Fruit fly (Drosophila melanogaster) S2 (cell line): ENCODE results near the gene CG42446.

ENCODE experiments used
- CG8478 ChIP-seq: fragments of >200 bp; optimal IDR thresholded peaks from 2 replicates; lab custom pipeline; 2018
- CTCF ChIP-seq, 2 experiments: fragments of >200 bp; optimal IDR thresholded peaks; 2 replicates each; lab custom pipeline; 2018

Gene CG42446

DNA sequence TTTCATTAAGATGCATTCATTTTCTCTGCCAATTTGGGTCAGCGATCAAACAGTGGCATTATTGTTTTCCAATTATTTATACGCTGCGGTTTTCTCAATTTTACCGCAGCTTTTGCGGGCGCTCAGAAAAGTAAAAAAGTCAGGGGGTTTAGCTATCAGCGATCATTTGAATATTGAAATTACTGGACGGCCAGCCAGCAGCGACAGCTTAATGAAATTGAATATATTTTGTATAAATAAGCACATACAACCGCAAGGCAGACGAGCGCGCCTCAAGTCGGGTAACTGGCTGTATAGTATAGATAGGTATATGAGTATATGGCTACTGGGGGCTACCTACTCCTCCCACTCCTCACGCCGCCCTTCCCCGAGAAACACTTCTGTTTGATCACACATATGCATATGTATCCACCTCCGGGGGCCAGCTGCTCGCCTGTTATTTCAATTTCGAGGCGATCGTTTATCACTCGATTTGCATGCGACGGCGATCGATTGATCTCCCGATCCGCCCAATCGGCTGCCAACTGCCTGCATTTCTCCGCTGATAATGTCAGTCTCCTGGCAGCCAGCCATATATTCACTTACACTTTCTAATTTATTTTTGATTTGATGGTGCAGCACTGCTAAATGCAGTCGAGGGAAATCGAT lies 3.6 kb downstream of the CG42446 start:
- TF ChIP-seq CTCF (optimal IDR thresholded peaks at IDR 0.05; lab: Kevin White, UChicago) (no peak), CG8478 (lab: Kevin White, UChicago) (no peak)

DNA sequence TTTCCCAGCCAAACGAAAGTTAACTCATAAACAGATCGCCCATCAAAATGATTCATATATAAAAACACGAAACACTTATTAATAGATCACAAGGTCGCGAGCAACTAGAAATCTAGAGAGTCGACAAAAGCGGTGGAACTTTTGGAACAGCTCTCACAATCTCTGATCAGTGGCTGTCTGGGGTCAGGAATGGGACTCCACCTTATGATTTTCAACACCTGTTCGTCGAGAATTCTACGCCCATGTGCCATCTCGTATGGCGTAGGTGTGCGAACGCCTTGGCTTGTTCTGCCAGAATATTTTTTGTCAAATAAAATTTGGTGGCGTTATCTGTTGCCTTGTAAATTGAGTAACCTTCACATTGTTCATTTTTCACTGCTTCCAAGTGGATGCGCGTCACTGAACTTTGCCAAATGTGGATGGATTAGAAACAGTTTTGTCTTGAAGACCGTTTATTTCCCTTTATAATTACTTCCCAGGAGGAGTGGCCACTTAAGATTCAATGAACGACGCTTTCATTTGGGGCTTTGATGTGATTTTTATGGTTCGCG lies 4.4 kb downstream of the CG42446 start:
- TF ChIP-seq CTCF (optimal IDR thresholded peaks at IDR 0.05; lab: Kevin White, UChicago) (no peak), CG8478 (lab: Kevin White, UChicago) (no peak)

DNA sequence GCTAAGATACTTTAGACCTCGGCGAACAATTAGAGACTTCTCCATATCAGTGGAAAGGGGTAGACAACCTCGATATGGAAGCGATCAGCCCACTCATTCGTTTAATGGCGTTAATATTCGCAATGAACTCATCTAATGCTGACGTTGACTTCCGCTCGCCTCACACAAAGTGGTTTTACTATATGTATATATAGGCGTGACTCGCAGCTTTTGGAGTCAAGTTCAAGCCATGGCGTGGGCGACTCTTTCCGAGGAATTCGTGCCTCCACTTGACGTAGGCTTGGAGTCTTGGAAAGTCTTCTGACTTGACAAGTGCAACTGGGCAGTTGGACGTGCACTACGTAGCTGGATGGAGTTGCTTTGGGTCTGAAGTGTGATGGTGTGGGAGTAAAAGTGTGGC lies 6.2 kb downstream of the CG42446 start:
- TF ChIP-seq CTCF (optimal IDR thresholded peaks at IDR 0.05; lab: Kevin White, UChicago) (no peak), CG8478 (lab: Kevin White, UChicago) (no peak)

DNA sequence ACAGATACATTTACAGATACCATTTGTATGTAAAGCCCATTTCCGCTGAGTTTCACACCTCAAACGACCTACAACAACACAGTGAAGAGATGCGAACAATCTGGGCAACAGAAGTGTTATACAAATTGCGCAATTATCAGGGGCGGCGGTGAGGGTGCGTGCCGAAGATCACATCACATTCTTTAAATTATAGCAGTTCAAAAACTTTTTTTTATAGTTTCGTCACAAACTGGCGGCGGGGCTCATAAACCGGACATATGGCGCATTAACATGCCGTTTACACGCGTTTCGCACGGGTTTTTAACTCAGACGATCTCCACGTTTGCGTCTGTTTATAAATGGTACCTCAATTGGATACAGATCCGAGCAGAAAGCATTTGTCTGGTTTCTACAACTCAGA lies 6.7 kb downstream of the CG42446 start:
- TF ChIP-seq CG8478 (lab: Kevin White, UChicago) (no peak), CTCF (optimal IDR thresholded peaks at IDR 0.05; lab: Kevin White, UChicago) (no peak)

DNA sequence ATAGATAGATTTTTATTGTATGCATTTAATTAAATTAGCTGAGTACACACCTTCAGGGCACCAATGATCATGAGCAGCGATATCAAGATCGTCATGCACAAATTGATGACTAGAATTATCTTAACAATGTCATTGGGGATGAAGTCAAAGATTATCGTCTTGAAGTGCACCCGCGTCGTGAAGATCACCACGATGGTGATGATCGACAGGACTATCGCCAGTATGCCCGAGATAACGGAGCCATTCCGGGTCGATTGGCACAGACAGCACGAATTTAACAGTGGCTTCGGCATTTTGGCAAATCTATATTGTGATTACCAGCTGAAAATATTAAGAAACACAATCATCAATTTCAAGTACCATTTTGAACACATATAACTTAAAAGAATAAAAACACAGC lies 7.9 kb downstream of the CG42446 start:
- no peak for TF ChIP-seq CTCF (optimal IDR thresholded peaks at IDR 0.05; lab: Kevin White, UChicago)

DNA sequence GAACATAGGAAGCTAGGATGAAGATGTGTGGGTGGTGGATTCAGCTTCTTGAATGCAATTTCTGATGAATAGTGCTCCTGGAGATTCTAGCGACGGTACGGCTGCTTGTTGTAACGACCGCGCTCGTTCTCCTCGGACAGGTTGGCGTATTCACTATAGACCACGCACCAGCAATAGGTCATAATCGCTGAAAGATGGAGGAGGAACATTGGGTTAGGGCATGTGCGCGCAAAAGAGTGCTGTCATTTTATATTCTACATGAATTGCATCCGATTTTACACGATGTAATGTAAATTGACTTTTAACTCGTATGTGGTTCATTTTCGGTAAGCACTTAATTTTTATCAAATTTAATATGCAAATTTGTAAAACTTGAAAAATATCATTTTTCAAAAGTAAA lies 8.9 kb downstream of the CG42446 start:
- peak; percentile 83 to 87 for TF ChIP-seq CTCF (optimal IDR thresholded peaks at IDR 0.05; lab: Kevin White, UChicago)
- TF ChIP-seq CG8478 (lab: Kevin White, UChicago) = no peak

DNA sequence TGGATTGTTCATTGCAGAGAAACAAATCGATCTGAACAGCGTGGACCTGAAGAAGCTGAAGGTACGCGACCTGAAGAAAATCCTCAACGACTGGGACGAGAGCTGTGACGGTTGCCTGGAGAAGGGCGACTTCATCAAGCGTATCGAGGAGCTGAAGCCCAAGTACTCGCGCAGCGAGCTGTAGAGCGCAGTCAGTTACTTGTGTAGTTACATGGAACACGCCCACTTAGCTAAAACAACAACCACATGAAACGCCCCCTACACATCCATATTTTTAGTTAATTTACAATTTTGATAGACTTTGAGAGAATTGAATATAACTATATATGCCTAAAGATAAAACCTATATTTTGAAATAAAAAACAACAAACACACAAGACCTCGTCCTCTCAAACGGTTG lies 9.5 kb downstream of the CG42446 start:
- TF ChIP-seq CG8478 (lab: Kevin White, UChicago) (no peak), CTCF (optimal IDR thresholded peaks at IDR 0.05; lab: Kevin White, UChicago) (peak; percentile 25 to 57)

DNA sequence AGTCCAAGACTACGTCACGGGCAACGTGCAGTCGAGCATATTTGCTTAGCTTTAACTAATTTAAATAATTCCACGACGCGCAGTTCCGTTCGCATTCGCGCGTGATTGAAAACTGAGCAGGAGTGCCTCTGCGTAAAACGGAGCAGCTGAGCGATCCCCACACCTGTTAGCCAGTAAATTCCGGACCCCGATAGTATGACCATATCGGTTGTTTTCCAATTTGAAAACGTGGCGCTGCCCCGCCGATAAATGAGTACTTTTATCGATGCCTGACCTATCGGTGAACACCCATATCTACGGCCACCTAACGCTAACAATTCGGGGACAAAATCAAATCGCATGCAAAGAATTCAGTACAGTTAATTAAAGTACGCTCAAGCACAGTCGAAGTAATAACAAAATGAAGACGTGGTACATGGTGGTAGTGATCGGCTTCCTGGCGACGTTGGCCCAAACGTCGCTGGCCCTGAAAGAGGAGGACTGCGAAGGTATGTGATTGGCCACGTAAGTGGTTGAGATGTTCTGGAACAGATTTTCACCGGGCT lies 10.7 kb downstream of the CG42446 start, which contains the start of the genes CG14879 and Manf:
Gene CG14879, minus strand, starts transcription at position 116 of the 545 bp plus-strand sequence.
Gene Manf, plus strand, starts transcription at position 294 of the 545 bp plus-strand sequence.
- peak; percentile 24 to 38 for TF ChIP-seq CTCF (optimal IDR thresholded peaks at IDR 0.05; lab: Kevin White, UChicago)
- TF ChIP-seq CG8478 (lab: Kevin White, UChicago) = no peak

DNA sequence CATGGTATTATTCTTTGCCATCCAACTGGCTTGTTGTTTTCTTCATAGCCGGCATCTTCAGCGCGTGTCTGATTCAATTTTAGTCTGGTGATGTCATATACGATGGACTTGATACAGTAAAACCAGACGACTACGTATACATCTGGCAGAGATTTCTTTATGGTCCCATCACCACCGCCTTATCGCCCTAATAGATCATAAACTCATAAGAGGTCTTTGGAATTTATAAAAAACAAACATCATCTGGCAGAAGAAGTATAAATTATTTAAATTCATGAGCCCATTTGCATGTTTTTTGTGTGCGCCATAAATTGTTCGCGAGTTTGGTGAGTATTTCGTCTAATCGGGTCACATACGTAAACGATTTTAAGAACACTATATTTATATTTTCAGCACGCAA lies 11.6 kb downstream of the CG42446 start:
- TF ChIP-seq CG8478 (lab: Kevin White, UChicago) = no peak
- no peak for TF ChIP-seq CTCF (optimal IDR thresholded peaks at IDR 0.05; lab: Kevin White, UChicago)

DNA sequence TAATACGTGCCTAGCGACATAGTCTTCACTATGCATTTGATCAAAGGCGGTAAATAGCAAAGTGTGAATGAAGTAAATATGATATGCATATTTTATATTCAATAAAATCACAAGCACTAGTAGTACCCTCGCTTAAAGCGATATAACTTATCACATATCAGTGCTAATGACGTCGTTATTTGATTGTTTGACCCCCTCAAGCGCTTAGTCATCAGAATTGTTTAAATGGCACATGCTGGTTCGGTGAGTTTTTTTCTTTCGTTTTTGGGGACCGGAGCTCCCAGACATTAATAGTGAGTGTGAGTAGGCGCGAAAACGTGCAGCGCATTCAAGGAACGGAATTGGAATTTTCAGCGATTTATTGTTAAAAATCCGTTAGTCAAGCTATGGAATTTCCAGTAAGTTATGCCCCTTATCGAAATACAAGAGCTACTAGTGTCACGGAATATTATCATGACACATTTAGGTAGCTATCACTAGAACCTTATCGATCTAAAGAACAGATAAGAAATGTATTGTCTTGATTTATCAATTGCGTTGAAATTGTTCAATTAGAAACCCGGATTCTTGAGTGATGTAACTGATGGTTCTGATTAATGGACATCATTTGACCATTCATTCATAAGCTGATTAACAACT lies 12.2 kb downstream of the CG42446 start:
- no peak for TF ChIP-seq CTCF (optimal IDR thresholded peaks at IDR 0.05; lab: Kevin White, UChicago)
- TF ChIP-seq CG8478 (lab: Kevin White, UChicago) = no peak

DNA sequence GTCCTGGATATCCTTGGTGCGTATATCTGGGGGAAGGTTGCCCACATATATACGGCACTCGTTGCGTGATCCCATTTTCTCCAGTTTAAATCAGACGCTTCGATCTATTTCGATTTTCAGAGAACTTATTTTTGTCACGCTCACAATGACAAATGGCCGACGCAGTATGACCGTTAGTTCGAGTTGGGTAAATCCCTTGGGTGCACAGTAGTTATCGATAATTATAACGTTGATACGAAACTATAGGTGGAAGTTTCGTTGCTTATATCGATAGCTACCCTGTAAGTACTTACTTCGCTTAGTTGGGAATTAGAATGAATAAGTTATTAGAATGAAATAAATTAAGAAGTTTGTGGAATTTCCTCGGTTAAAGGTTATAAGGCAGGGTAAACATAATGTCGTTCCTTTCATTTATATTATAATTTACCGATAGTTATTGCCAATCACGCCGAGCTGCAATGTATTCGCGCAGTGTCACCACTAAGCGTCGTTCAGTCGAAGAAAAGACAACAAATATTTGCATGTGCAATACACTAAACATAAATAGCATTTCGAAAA lies 18.0 kb downstream of the CG42446 start, which contains the start of the genes SF2 and pad:
Gene SF2, minus strand, starts transcription at position 172 of the 558 bp plus-strand sequence.
Gene pad, plus strand, starts transcription at position 502 of the 558 bp plus-strand sequence.
- TF ChIP-seq CTCF (optimal IDR thresholded peaks at IDR 0.05; lab: Kevin White, UChicago) (no peak), CG8478 (lab: Kevin White, UChicago) (no peak)

DNA sequence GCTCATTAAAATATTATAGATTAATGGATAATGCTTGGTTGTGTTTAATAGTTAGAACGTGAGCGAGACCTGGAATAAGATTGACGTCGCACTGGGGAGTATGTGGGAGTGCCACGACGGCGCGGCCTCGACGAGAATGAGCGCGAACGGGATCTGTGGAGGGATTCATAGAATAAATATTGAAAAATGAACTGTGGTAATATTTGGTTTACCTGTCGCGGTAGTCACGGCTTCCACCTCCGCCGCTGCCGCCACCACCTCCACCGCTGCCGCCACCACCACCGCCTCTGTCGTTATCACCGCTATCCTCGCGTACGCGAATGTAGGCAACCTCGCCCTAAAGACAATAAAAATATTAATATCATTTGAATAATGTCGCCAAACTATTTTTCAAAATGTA lies 19.3 kb downstream of the CG42446 start:
- TF ChIP-seq CG8478 (lab: Kevin White, UChicago) (no peak), CTCF (optimal IDR thresholded peaks at IDR 0.05; lab: Kevin White, UChicago) (no peak)

DNA sequence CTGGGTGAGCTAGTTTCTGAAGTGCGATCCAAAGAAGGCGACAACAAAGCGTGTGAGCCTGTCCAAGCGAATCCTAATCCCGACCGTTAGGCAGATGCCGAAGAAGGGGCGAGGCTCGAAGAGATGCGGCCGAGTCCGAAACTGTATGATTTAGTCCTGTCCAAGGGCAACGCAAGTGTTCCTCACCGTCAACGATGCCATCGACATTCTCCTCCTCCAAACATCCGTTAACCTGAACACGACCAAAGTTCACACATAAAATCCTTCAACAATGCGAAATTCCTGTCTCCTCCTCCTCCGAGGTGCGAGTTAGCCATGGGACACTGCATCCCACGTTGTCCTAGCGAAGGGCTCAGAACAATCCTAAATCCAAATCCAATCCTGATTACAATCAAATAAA lies 20.4 kb downstream of the CG42446 start, which contains the start of gene Sulf1:
Gene Sulf1, minus strand, starts transcription at position 101 of the 400 bp plus-strand sequence.
- TF ChIP-seq CG8478 (lab: Kevin White, UChicago) (no peak), CTCF (optimal IDR thresholded peaks at IDR 0.05; lab: Kevin White, UChicago) (no peak)

DNA sequence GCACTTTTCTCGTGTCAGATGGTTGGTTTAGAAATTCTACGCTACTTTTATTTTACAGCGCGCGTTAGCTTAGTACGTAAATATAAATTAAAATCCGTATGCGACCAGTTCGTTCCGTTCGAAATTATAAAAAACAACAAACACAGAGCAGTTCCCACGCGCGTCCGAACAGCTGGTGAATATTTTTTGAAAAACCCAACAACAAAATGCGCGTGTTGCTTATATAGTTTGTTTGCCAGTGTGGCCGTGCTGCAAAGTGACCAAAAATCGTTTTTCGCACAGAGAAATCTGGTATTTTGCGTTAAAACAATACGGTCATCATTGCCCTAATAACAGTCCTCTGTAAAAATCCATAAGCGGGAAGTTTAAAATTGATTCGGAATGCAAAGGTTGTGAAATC lies 21.6 kb downstream of the CG42446 start:
- TF ChIP-seq CTCF (optimal IDR thresholded peaks at IDR 0.05; lab: Kevin White, UChicago) (peak in 1 of 2 experiments; percentile 8), CG8478 (lab: Kevin White, UChicago) (no peak)

DNA sequence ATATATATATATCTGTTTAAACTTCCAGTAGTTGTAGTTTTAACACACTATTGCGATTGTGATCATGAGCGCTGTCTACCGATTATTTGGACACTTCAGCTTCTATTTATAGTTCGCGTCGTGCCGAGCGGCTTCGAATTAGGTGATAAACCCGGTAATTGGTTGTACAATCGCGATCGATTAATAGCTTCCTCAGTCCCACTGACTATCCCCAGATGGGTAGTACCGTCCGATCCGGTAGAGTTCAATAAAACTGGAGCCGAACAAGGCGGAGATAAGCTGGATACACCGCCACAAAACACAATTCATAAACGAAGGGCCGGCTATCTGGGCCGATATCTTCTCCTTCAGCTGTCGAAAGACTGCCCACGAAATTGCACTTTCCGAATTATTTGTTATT lies 22.0 kb downstream of the CG42446 start:
- TF ChIP-seq CG8478 (lab: Kevin White, UChicago) = no peak
- no peak for TF ChIP-seq CTCF (optimal IDR thresholded peaks at IDR 0.05; lab: Kevin White, UChicago)
